Worm (Caenorhabditis elegans) whole organism, L1 larva: Measurements from ENCODE around the gene unc-32.

Experiments
- C16A3.4 ChIP-seq: fragments of 150-350 bp; optimal IDR thresholded peaks from 2 replicates; lab custom pipeline; 2014; ENCODE audit warnings: missing biosample characterization, missing genetic modification characterization
- ama-1 ChIP-seq: fragments of 150-350 bp; optimal IDR thresholded peaks from 2 replicates; lab custom pipeline; 2014
- ceh-82 ChIP-seq, 3 experiments: fragments of 150-350 bp in 1 of 3; sonication (generic microtip) in 2 of 3; optimal IDR thresholded peaks; 2 replicates each; lab custom pipeline; 2014 to 2017; ENCODE audit warnings: missing biosample characterization in 3 of 3, missing genetic modification characterization in 3 of 3
- ces-1 ChIP-seq: fragments of 150-350 bp; optimal IDR thresholded peaks from 2 replicates; lab custom pipeline; 2014; ENCODE audit warnings: missing biosample characterization, missing genetic modification reagents, missing genetic modification characterization
- dpl-1 ChIP-seq, 3 experiments: fragments of 150-350 bp in 2 of 3; sonication (generic microtip) in 1 of 3; optimal IDR thresholded peaks; 2 replicates each; lab custom pipeline; 2014 to 2017; ENCODE audit warnings: missing biosample characterization in 3 of 3, missing genetic modification characterization in 3 of 3, missing genetic modification reagents in 3 of 3
- dsc-1 ChIP-seq: sonication (generic microtip); optimal IDR thresholded peaks from 2 replicates; lab custom pipeline; 2016; ENCODE audit warnings: mild to moderate bottlenecking, missing genetic modification characterization, missing compliant biosample characterization
- efl-1 ChIP-seq, 4 experiments: fragments of 150-350 bp; optimal IDR thresholded peaks in 3 of 4; peaks in 1 of 4; 1 replicate in 1 of 4; 2 replicates in 3 of 4; lab custom pipeline; 2014; ENCODE audit warnings: missing biosample characterization in 2 of 4, missing genetic modification characterization in 2 of 4, missing genetic modification reagents in 2 of 4
- efl-3 ChIP-seq: fragments of 200-800 bp; sonication (Bioruptor generic); optimal IDR thresholded peaks from 2 replicates; lab custom pipeline; 2018; ENCODE audit warnings: mild to moderate bottlenecking, missing genetic modification characterization, missing compliant biosample characterization
- elt-2 ChIP-seq: sonication (generic microtip); optimal IDR thresholded peaks from 2 replicates; lab custom pipeline; 2016; ENCODE audit warnings: missing genetic modification characterization, mild to moderate bottlenecking, inconsistent platforms, missing compliant biosample characterization, missing genetic modification reagents
- ets-5 ChIP-seq: fragments of 200-800 bp; sonication (Bioruptor generic); IDR thresholded peaks from 2 replicates; pipeline ENCODE4 v1.3.6; 2022; ENCODE audit warnings: missing genetic modification characterization, missing compliant biosample characterization
- fkh-8 ChIP-seq: sonication (generic microtip); optimal IDR thresholded peaks from 2 replicates; lab custom pipeline; 2016; ENCODE audit warnings: mild to moderate bottlenecking, missing genetic modification characterization, missing compliant biosample characterization
- fos-1 ChIP-seq: fragments of 150-350 bp; optimal IDR thresholded peaks from 2 replicates; lab custom pipeline; 2014; ENCODE audit warnings: missing biosample characterization, missing genetic modification characterization
- hlh-4 ChIP-seq: sonication (generic microtip); optimal IDR thresholded peaks from 2 replicates; lab custom pipeline; 2016; ENCODE audit warnings: mild to moderate bottlenecking, missing genetic modification characterization, missing compliant biosample characterization
- irx-1 ChIP-seq: sonication (generic microtip); optimal IDR thresholded peaks from 2 replicates; lab custom pipeline; 2016; ENCODE audit warnings: missing genetic modification characterization, missing compliant biosample characterization
- isw-1 ChIP-seq: fragments of 200-800 bp; sonication (Bioruptor generic); IDR thresholded peaks from 2 replicates; pipeline ENCODE4 v1.3.6; 2022; ENCODE audit warnings: missing genetic modification characterization, missing compliant biosample characterization
- lin-35 ChIP-seq, 2 experiments: fragments of 150-350 bp; optimal IDR thresholded peaks; 2 replicates each; lab custom pipeline; 2014; ENCODE audit warnings: missing biosample characterization in 2 of 2, missing genetic modification characterization in 2 of 2, missing genetic modification reagents in 2 of 2
- lir-3 ChIP-seq: sonication (generic microtip); optimal IDR thresholded peaks from 2 replicates; lab custom pipeline; 2016; ENCODE audit warnings: mild to moderate bottlenecking, missing genetic modification characterization, moderate library complexity, missing compliant biosample characterization; ENCODE audit not compliant: poor library complexity
- lsy-2 ChIP-seq, 2 experiments: fragments of 150-350 bp; optimal IDR thresholded peaks; 2 replicates each; lab custom pipeline; 2014; ENCODE audit warnings: missing biosample characterization in 2 of 2, missing genetic modification characterization in 2 of 2
- mab-9 ChIP-seq: fragments of 200-800 bp; sonication (Bioruptor generic); IDR thresholded peaks from 2 replicates; pipeline ENCODE4 v1.3.6; 2022; ENCODE audit warnings: missing genetic modification reagents, missing genetic modification characterization, missing compliant biosample characterization
- mep-1 ChIP-seq: fragments of 150-350 bp; optimal IDR thresholded peaks from 2 replicates; lab custom pipeline; 2014; ENCODE audit warnings: missing biosample characterization, missing genetic modification characterization
- nhr-11 ChIP-seq: fragments of 150-350 bp; optimal IDR thresholded peaks from 2 replicates; lab custom pipeline; 2014; ENCODE audit warnings: missing biosample characterization, missing genetic modification characterization
- nhr-71 ChIP-seq: sonication (generic microtip); optimal IDR thresholded peaks from 2 replicates; lab custom pipeline; 2016; ENCODE audit warnings: mild to moderate bottlenecking, missing genetic modification characterization, moderate library complexity, missing compliant biosample characterization
- nhr-84 ChIP-seq: sonication (generic microtip); optimal IDR thresholded peaks from 2 replicates; lab custom pipeline; 2017; ENCODE audit warnings: missing biosample characterization, missing genetic modification characterization
- nhr-85 ChIP-seq: sonication (generic microtip); peaks from one replicate; lab custom pipeline; 2016; ENCODE audit warnings: missing genetic modification characterization, inconsistent platforms, missing compliant biosample characterization
- rnt-1 ChIP-seq: sonication (generic microtip); optimal IDR thresholded peaks from 2 replicates; lab custom pipeline; 2016; ENCODE audit warnings: mild to moderate bottlenecking, missing genetic modification characterization, moderate library complexity, missing compliant biosample characterization
- snpc-4 ChIP-seq: fragments of 150-350 bp; optimal IDR thresholded peaks from 2 replicates; lab custom pipeline; 2014; ENCODE audit warnings: missing biosample characterization, missing genetic modification characterization
- snu-23 ChIP-seq: sonication (generic microtip); optimal IDR thresholded peaks from 2 replicates; lab custom pipeline; 2016; ENCODE audit warnings: missing genetic modification characterization, missing compliant biosample characterization
- sox-4 ChIP-seq: sonication (generic microtip); optimal IDR thresholded peaks from 2 replicates; lab custom pipeline; 2016; ENCODE audit warnings: missing genetic modification characterization, missing compliant biosample characterization
- swsn-7 ChIP-seq: sonication (generic microtip); optimal IDR thresholded peaks from 2 replicates; lab custom pipeline; 2016; ENCODE audit warnings: missing genetic modification characterization, missing compliant biosample characterization
- tbx-2 ChIP-seq: sonication (generic microtip); optimal IDR thresholded peaks from 2 replicates; lab custom pipeline; 2016; ENCODE audit warnings: missing genetic modification characterization, missing compliant biosample characterization
- unc-130 ChIP-seq: fragments of 150-350 bp; optimal IDR thresholded peaks from 2 replicates; lab custom pipeline; 2017; ENCODE audit warnings: missing biosample characterization, missing genetic modification characterization, inconsistent platforms
- unc-86 ChIP-seq: sonication (generic microtip); optimal IDR thresholded peaks from 2 replicates; lab custom pipeline; 2016; ENCODE audit warnings: missing genetic modification characterization, missing compliant biosample characterization
- unc-98 ChIP-seq: fragments of 200-800 bp; sonication (Bioruptor generic); IDR thresholded peaks from 2 replicates; pipeline ENCODE4 v1.3.6; 2022; ENCODE audit warnings: missing genetic modification characterization, missing compliant biosample characterization
- zag-1 ChIP-seq: fragments of 150-350 bp; optimal IDR thresholded peaks from 2 replicates; lab custom pipeline; 2014; ENCODE audit warnings: missing biosample characterization, missing genetic modification characterization
- ztf-11 ChIP-seq, 2 experiments: sonication (generic microtip); optimal IDR thresholded peaks; 2 replicates each; lab custom pipeline; 2016 to 2017; ENCODE audit warnings: missing genetic modification characterization in 2 of 2, missing biosample characterization in 1 of 2, missing compliant biosample characterization in 1 of 2

unc-32 gene

DNA sequence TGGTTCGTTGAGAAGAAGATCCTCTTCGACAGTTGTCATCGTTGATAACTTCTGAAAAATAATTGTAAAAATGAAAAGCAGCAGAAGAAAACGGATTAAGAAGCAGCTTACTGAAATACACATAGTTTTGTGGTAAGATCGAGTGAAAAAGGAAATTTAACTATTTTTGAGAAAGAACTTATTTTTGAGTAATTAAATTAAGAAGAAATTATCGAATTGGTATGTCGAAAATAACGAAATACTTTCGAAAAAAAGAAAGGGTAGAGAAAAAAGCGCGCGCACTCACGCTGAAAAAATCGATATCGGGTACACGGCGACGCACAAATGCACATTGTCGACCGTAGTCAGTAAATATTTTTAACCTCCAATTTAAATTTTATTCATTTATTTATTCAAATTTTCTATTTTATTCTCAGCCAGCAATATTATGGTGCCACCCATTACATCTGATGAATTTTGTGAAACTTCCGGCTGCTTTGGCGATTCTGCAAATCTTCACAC is 50.8 kb downstream of the unc-32 start, which contains the start of the genes ZK643.5 and ZK643.2 (continued):
- peak; percentile 27 for TF ChIP-seq fkh-8 (tag; lab: Kevin White, UChicago)
- TF ChIP-seq unc-130 (tag; lab: Kevin White, UChicago), result peak; percentile 26
- TF ChIP-seq C16A3.4 (tag; lab: Kevin White, UChicago), result peak; percentile 66
- peak; percentile 69 for TF ChIP-seq unc-86 (tag; lab: Kevin White, UChicago)
- TF ChIP-seq sox-4 (tag; lab: Kevin White, UChicago), result no peak
- no peak for TF ChIP-seq nhr-11 (tag; lab: Kevin White, UChicago)
- TF ChIP-seq zag-1, result no peak
- TF ChIP-seq nhr-84 (tag; lab: Kevin White, UChicago), result no peak
- TF ChIP-seq hlh-4 (tag; lab: Kevin White, UChicago), result no peak
- TF ChIP-seq swsn-7 (tag; lab: Kevin White, UChicago), result peak; percentile 74
- TF ChIP-seq mab-9, result no peak
- TF ChIP-seq lsy-2 (tag; optimal IDR thresholded peaks at IDR 0.05; lab: Kevin White, UChicago), result peak; percentile 92 to 98
- TF ChIP-seq fos-1, result peak; percentile 21
- TF ChIP-seq snpc-4, result no peak
- no peak for TF ChIP-seq efl-3
- TF ChIP-seq mep-1 (tag; lab: Kevin White, UChicago), result peak; percentile 72
- peak; percentile 80 for TF ChIP-seq snu-23
- peak; percentile 26 to 72 (median 38) for TF ChIP-seq ceh-82 (tag; optimal IDR thresholded peaks at IDR 0.05; lab: Kevin White, UChicago)
- peak; percentile 75 to 86 (median 79) for TF ChIP-seq dpl-1 (GFP tag; optimal IDR thresholded peaks at IDR 0.05; lab: Kevin White, UChicago)
- peak; percentile 80 for TF ChIP-seq nhr-71 (tag; lab: Kevin White, UChicago)
- TF ChIP-seq ces-1 (GFP tag; lab: Kevin White, UChicago), result no peak
- no peak for TF ChIP-seq ets-5
- peak; percentile 8 for TF ChIP-seq irx-1 (tag; lab: Kevin White, UChicago)
- no peak for TF ChIP-seq ama-1 (lab: Kevin White, UChicago)
- no peak for TF ChIP-seq unc-98 (GFP tag; lab: Robert Waterston, UW)
- peak; percentile 72 for TF ChIP-seq tbx-2 (tag; lab: Kevin White, UChicago)
- TF ChIP-seq lir-3, result peak; percentile 68
- TF ChIP-seq rnt-1, result peak; percentile 68
- TF ChIP-seq lin-35 (GFP tag; optimal IDR thresholded peaks at IDR 0.05; lab: Kevin White, UChicago), result peak; percentile 76 to 90
- no peak for TF ChIP-seq elt-2 (tag; lab: Kevin White, UChicago)
- peak; percentile 12; the same call in 1 of the 2 replicates for TF ChIP-seq isw-1
- TF ChIP-seq nhr-85 (tag; lab: Kevin White, UChicago), result peak; percentile 45
- TF ChIP-seq, all 84 proteins: peak for 37

DNA sequence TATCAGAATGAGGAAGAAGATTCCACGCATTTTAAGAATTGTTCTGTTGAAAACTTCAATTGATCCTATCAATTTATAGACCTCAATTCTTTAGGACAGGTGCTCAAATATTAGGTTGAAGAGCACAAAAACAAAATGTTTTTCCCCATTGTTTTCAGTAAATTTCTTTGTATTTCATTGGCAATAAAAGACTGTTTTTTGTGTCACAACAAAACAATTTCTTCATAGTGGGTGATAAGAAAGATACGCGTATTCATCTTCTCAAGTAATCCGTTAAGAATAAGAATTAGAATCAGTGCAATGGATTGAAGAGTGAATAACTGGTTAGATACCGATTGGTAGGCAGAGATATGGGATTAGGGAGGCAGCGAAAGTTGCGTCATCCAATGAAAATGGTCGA is 55.2 kb downstream of the unc-32 start, which contains the start of gene ZK643.6:
ZK643.6 (minus strand) TSS at position 101 of the 400 bp plus-strand sequence.
- no peak for TF ChIP-seq ztf-11 (tag; optimal IDR thresholded peaks at IDR 0.05; lab: Kevin White, UChicago)
- TF ChIP-seq efl-1 (optimal IDR thresholded peaks at IDR 0.05; lab: Kevin White, UChicago), result no peak
- peak in 1 of 2 experiments; percentile 33 for TF ChIP-seq efl-1 (GFP tag; optimal IDR thresholded peaks at IDR 0.05 in 1 of 2; lab: Kevin White, UChicago)
- TF ChIP-seq dsc-1 (tag; lab: Kevin White, UChicago), result peak; percentile 1
